Worm (Caenorhabditis elegans) whole organism, L1 larva: ENCODE measurements around the gene K05F1.13.

ENCODE experiments used
- C04F5.9 ChIP-seq: sonication (generic microtip); optimal IDR thresholded peaks from 2 replicates; lab custom pipeline; 2016; ENCODE audit warnings: missing genetic modification characterization, missing compliant biosample characterization
- aha-1 ChIP-seq: fragments of 150-350 bp; optimal IDR thresholded peaks from 2 replicates; lab custom pipeline; 2014; ENCODE audit warnings: missing biosample characterization, missing genetic modification characterization
- aly-2 ChIP-seq: fragments of 150-350 bp; optimal IDR thresholded peaks from 2 replicates; lab custom pipeline; 2014; ENCODE audit warnings: missing biosample characterization, missing genetic modification characterization
- ceh-88 ChIP-seq: fragments of 200-800 bp; sonication (Bioruptor generic); IDR thresholded peaks from 2 replicates; pipeline ENCODE4 v1.3.6; 2022; ENCODE audit warnings: missing genetic modification characterization, missing compliant biosample characterization
- dpl-1 ChIP-seq, 3 experiments: fragments of 150-350 bp in 2 of 3; sonication (generic microtip) in 1 of 3; optimal IDR thresholded peaks; 2 replicates each; lab custom pipeline; 2014 to 2017; ENCODE audit warnings: missing biosample characterization in 3 of 3, missing genetic modification characterization in 3 of 3, missing genetic modification reagents in 3 of 3
- elt-2 ChIP-seq: sonication (generic microtip); optimal IDR thresholded peaks from 2 replicates; lab custom pipeline; 2016; ENCODE audit warnings: missing genetic modification characterization, mild to moderate bottlenecking, inconsistent platforms, missing compliant biosample characterization, missing genetic modification reagents
- elt-3 ChIP-seq, 6 experiments: fragments of 150-350 bp in 1 of 6; sonication (generic microtip); optimal IDR thresholded peaks; 2 replicates each; lab custom pipeline; 2017 to 2018; ENCODE audit warnings: missing biosample characterization in 6 of 6, missing genetic modification characterization in 6 of 6, inconsistent platforms in 1 of 6
- ets-5 ChIP-seq: fragments of 200-800 bp; sonication (Bioruptor generic); IDR thresholded peaks from 2 replicates; pipeline ENCODE4 v1.3.6; 2022; ENCODE audit warnings: missing genetic modification characterization, missing compliant biosample characterization
- hlh-17 ChIP-seq: fragments of 200-800 bp; sonication (Bioruptor generic); optimal IDR thresholded peaks from 2 replicates; lab custom pipeline; 2018; ENCODE audit warnings: missing genetic modification characterization, mild to moderate bottlenecking, missing compliant biosample characterization, moderate library complexity, borderline replicate concordance
- hlh-4 ChIP-seq: sonication (generic microtip); optimal IDR thresholded peaks from 2 replicates; lab custom pipeline; 2016; ENCODE audit warnings: mild to moderate bottlenecking, missing genetic modification characterization, missing compliant biosample characterization
- lin-13 ChIP-seq: fragments of 150-350 bp; optimal IDR thresholded peaks from 2 replicates; lab custom pipeline; 2014; ENCODE audit warnings: missing biosample characterization, missing genetic modification reagents, missing genetic modification characterization
- lin-35 ChIP-seq, 2 experiments: fragments of 150-350 bp; optimal IDR thresholded peaks; 2 replicates each; lab custom pipeline; 2014; ENCODE audit warnings: missing biosample characterization in 2 of 2, missing genetic modification characterization in 2 of 2, missing genetic modification reagents in 2 of 2
- lir-3 ChIP-seq: sonication (generic microtip); optimal IDR thresholded peaks from 2 replicates; lab custom pipeline; 2016; ENCODE audit warnings: mild to moderate bottlenecking, missing genetic modification characterization, moderate library complexity, missing compliant biosample characterization; ENCODE audit not compliant: poor library complexity
- nhr-11 ChIP-seq: fragments of 150-350 bp; optimal IDR thresholded peaks from 2 replicates; lab custom pipeline; 2014; ENCODE audit warnings: missing biosample characterization, missing genetic modification characterization
- nhr-19 ChIP-seq: fragments of 200-800 bp; sonication (Bioruptor generic); conservative IDR thresholded peaks from 2 replicates; pipeline ENCODE4 v1.3.6; 2022; ENCODE audit warnings: missing genetic modification characterization, missing compliant biosample characterization
- nhr-47 ChIP-seq: sonication (generic microtip); optimal IDR thresholded peaks from 2 replicates; lab custom pipeline; 2016; ENCODE audit warnings: mild to moderate bottlenecking, missing genetic modification characterization, moderate library complexity, missing compliant biosample characterization
- pqm-1 ChIP-seq: sonication (generic microtip); optimal IDR thresholded peaks from 3 replicates; lab custom pipeline; 2017; ENCODE audit warnings: missing biosample characterization, missing genetic modification characterization
- skn-1 ChIP-seq: fragments of 150-350 bp; optimal IDR thresholded peaks from 2 replicates; lab custom pipeline; 2014; ENCODE audit warnings: missing biosample characterization, missing genetic modification characterization
- sox-4 ChIP-seq: sonication (generic microtip); optimal IDR thresholded peaks from 2 replicates; lab custom pipeline; 2016; ENCODE audit warnings: missing genetic modification characterization, missing compliant biosample characterization
- sup-37 ChIP-seq: fragments of 200-800 bp; sonication (Bioruptor generic); optimal IDR thresholded peaks from 2 replicates; lab custom pipeline; 2018; ENCODE audit warnings: mild to moderate bottlenecking, missing genetic modification characterization, missing compliant biosample characterization
- swsn-7 ChIP-seq: sonication (generic microtip); optimal IDR thresholded peaks from 2 replicates; lab custom pipeline; 2016; ENCODE audit warnings: missing genetic modification characterization, missing compliant biosample characterization
- unc-62 ChIP-seq: fragments of 150-350 bp; optimal IDR thresholded peaks from 2 replicates; lab custom pipeline; 2014; ENCODE audit warnings: missing biosample characterization, missing genetic modification reagents, missing genetic modification characterization
- unc-98 ChIP-seq: fragments of 200-800 bp; sonication (Bioruptor generic); IDR thresholded peaks from 2 replicates; pipeline ENCODE4 v1.3.6; 2022; ENCODE audit warnings: missing genetic modification characterization, missing compliant biosample characterization
- zip-4 ChIP-seq: fragments of 200-800 bp; sonication (Bioruptor generic); optimal IDR thresholded peaks from 2 replicates; lab custom pipeline; 2018; ENCODE audit warnings: mild to moderate bottlenecking, missing genetic modification characterization, moderate library complexity, missing compliant biosample characterization
- ztf-11 ChIP-seq, 2 experiments: sonication (generic microtip); optimal IDR thresholded peaks; 2 replicates each; lab custom pipeline; 2016 to 2017; ENCODE audit warnings: missing genetic modification characterization in 2 of 2, missing biosample characterization in 1 of 2, missing compliant biosample characterization in 1 of 2

K05F1.13 gene

ce11 chrII:5839227-5839626 is 50.3 kb downstream of the K05F1.13 start, which contains the start of gene ZK1248.19 (continued):
- peak in 1 of 2 experiments; percentile 39 for TF ChIP-seq lin-35 (GFP tag; optimal IDR thresholded peaks at IDR 0.05; lab: Kevin White, UChicago)
- TF ChIP-seq sup-37 (GFP tag; lab: Kevin White, UChicago), result no peak
- no peak for TF ChIP-seq lir-3 (tag; lab: Kevin White, UChicago)
- no peak for TF ChIP-seq zip-4
- no peak for TF ChIP-seq pqm-1 (tag; lab: Kevin White, UChicago)
- TF ChIP-seq C04F5.9 (tag; lab: Kevin White, UChicago), result no peak
- peak in 1 of 6 experiments; percentile 4 for TF ChIP-seq elt-3 (tag; optimal IDR thresholded peaks at IDR 0.05; lab: Kevin White, UChicago)
- TF ChIP-seq swsn-7, result peak; percentile 17
- TF ChIP-seq ets-5 (GFP tag; lab: Robert Waterston, UW), result no peak
- no peak for TF ChIP-seq unc-62 (GFP tag; lab: Kevin White, UChicago)
- no peak for TF ChIP-seq elt-2 (tag; lab: Kevin White, UChicago)
- no peak for TF ChIP-seq sox-4
- TF ChIP-seq dpl-1 (GFP tag; optimal IDR thresholded peaks at IDR 0.05; lab: Kevin White, UChicago), result peak; percentile 5 to 49 (median 31)
- no peak for TF ChIP-seq skn-1 (tag; lab: Kevin White, UChicago)
- no peak for TF ChIP-seq aly-2 (tag; lab: Kevin White, UChicago)
- TF ChIP-seq nhr-19 (GFP tag; lab: Robert Waterston, UW), result no peak
- TF ChIP-seq hlh-4 (tag; lab: Kevin White, UChicago), result no peak
- no peak for TF ChIP-seq lin-13
- TF ChIP-seq hlh-17 (GFP tag; lab: Kevin White, UChicago), result no peak
- no peak for TF ChIP-seq aha-1
- no peak for TF ChIP-seq nhr-11 (tag; lab: Kevin White, UChicago)
- TF ChIP-seq ztf-11 (tag; optimal IDR thresholded peaks at IDR 0.05; lab: Kevin White, UChicago), result no peak
- no peak for TF ChIP-seq unc-98
- TF ChIP-seq ceh-88 (GFP tag; lab: Robert Waterston, UW), result no peak
- TF ChIP-seq nhr-47, result peak; percentile 35
